Fruit fly (Drosophila melanogaster) whole organism, wandering third instar larva: ENCODE measurements around the gene CG42758.

Source experiments
- CG32264 ChIP-seq: fragments of 200-800 bp; sonication (Bioruptor generic); optimal IDR thresholded peaks from 2 replicates; lab custom pipeline; 2016; ENCODE audit warnings: missing biosample characterization, missing genetic modification characterization
- CG9705 ChIP-seq: fragments of 200-800 bp; sonication (Bioruptor generic); optimal IDR thresholded peaks from 2 replicates; lab custom pipeline; 2018; ENCODE audit warnings: missing biosample characterization, mild to moderate bottlenecking, missing genetic modification characterization
- CrebA ChIP-seq: fragments of 200-800 bp; sonication (Bioruptor generic); optimal IDR thresholded peaks from 2 replicates; lab custom pipeline; 2016; ENCODE audit warnings: missing biosample characterization, mild to moderate bottlenecking, missing genetic modification characterization, borderline replicate concordance
- Dfd ChIP-seq: fragments of >200 bp; optimal IDR thresholded peaks from 2 replicates; lab custom pipeline; 2017; ENCODE audit warnings: missing biosample characterization, missing genetic modification characterization
- Dif ChIP-seq: fragments of 200-275, 200-300 bp; sonication (Bioruptor generic); optimal IDR thresholded peaks from 2 replicates; lab custom pipeline; 2018; ENCODE audit warnings: missing biosample characterization, missing genetic modification characterization; ENCODE audit not compliant: partially characterized antibody
- GATAd ChIP-seq: sonication (Bioruptor generic); optimal IDR thresholded peaks from 2 replicates; lab custom pipeline; 2016; ENCODE audit warnings: missing biosample characterization, missing genetic modification characterization
- HLH106 ChIP-seq: fragments of 200-800 bp; optimal IDR thresholded peaks from 3 replicates; lab custom pipeline; 2019; ENCODE audit warnings: missing biosample characterization, mild to moderate bottlenecking, missing genetic modification characterization, moderate library complexity
- Hnf4 ChIP-seq: fragments of 200-800 bp; sonication (Bioruptor generic); optimal IDR thresholded peaks from 2 replicates; lab custom pipeline; 2016; ENCODE audit warnings: missing biosample characterization, mild to moderate bottlenecking, missing genetic modification characterization
- Hr78 ChIP-seq: fragments of >200 bp; optimal IDR thresholded peaks from 2 replicates; lab custom pipeline; 2017; ENCODE audit warnings: missing biosample characterization, missing genetic modification characterization
- Hr83 ChIP-seq: fragments of 200-300 bp; sonication (Bioruptor generic); optimal IDR thresholded peaks from 2 replicates; lab custom pipeline; 2016; ENCODE audit warnings: missing biosample characterization, mild to moderate bottlenecking, missing genetic modification characterization, moderate library complexity; ENCODE audit not compliant: poor library complexity, severe bottlenecking
- Mio ChIP-seq: sonication (Bioruptor generic); optimal IDR thresholded peaks from 2 replicates; lab custom pipeline; 2016; ENCODE audit warnings: missing biosample characterization, missing genetic modification characterization
- N ChIP-seq: fragments of >200 bp; optimal IDR thresholded peaks from 2 replicates; lab custom pipeline; 2018; ENCODE audit warnings: missing biosample characterization, missing external identifiers, missing genetic modification characterization
- OdsH ChIP-seq: fragments of 200-800 bp; sonication (Bioruptor generic); optimal IDR thresholded peaks from 2 replicates; lab custom pipeline; 2016; ENCODE audit warnings: missing biosample characterization, mild to moderate bottlenecking, missing genetic modification characterization
- Rel ChIP-seq, 2 experiments: fragments of 200-800 bp; sonication (Bioruptor generic) in 1 of 2; optimal IDR thresholded peaks; 2 replicates in 1 of 2; 3 replicates in 1 of 2; lab custom pipeline; 2016 to 2019; ENCODE audit warnings: mild to moderate bottlenecking in 2 of 2, missing biosample characterization in 2 of 2, missing genetic modification characterization in 2 of 2, moderate library complexity in 1 of 2
- Sp1 ChIP-seq: fragments of 200-800 bp; sonication (Bioruptor generic); optimal IDR thresholded peaks from 3 replicates; lab custom pipeline; 2019; ENCODE audit warnings: missing biosample characterization, mild to moderate bottlenecking, missing genetic modification characterization, moderate library complexity
- Vsx2 ChIP-seq: fragments of 200-300, 225-300 bp; sonication (Bioruptor generic); optimal IDR thresholded peaks from 2 replicates; lab custom pipeline; 2018; ENCODE audit warnings: missing biosample characterization, missing genetic modification characterization; ENCODE audit not compliant: partially characterized antibody
- brk ChIP-seq: fragments of 200-800 bp; sonication (Bioruptor generic); optimal IDR thresholded peaks from 2 replicates; lab custom pipeline; 2016; ENCODE audit warnings: missing biosample characterization, mild to moderate bottlenecking, missing genetic modification characterization
- dl ChIP-seq, 2 experiments: fragments of 175-275, 200-275 bp in 1 of 2; fragments of 200-275 bp in 1 of 2; sonication (Bioruptor generic); optimal IDR thresholded peaks; lab custom pipeline; 2018; ENCODE audit warnings: mild to moderate bottlenecking in 2 of 2, missing biosample characterization in 2 of 2, missing genetic modification characterization in 2 of 2, moderate library complexity in 2 of 2; ENCODE audit not compliant: partially characterized antibody in 2 of 2, insufficient read depth in 1 of 2
- dmrt93B ChIP-seq: fragments of 200-800 bp; sonication (Bioruptor generic); optimal IDR thresholded peaks from 2 replicates; lab custom pipeline; 2018; ENCODE audit warnings: missing biosample characterization, mild to moderate bottlenecking, missing genetic modification characterization
- dsf ChIP-seq: sonication (Bioruptor generic); optimal IDR thresholded peaks from 2 replicates; lab custom pipeline; 2016; ENCODE audit warnings: missing biosample characterization, missing genetic modification characterization, borderline replicate concordance
- ey ChIP-seq: fragments of 200-800 bp; sonication (Bioruptor generic); optimal IDR thresholded peaks from 2 replicates; lab custom pipeline; 2016; ENCODE audit warnings: missing biosample characterization, missing genetic modification characterization
- foxo ChIP-seq, 2 experiments: fragments of 200-800 bp; sonication (Bioruptor generic); optimal IDR thresholded peaks; 2 replicates in 1 of 2; 3 replicates in 1 of 2; lab custom pipeline; 2016 to 2017; ENCODE audit warnings: missing biosample characterization in 2 of 2, missing genetic modification characterization in 2 of 2
- fru ChIP-seq: fragments of 200-800 bp; sonication (Bioruptor generic); optimal IDR thresholded peaks from 3 replicates; lab custom pipeline; 2016; ENCODE audit warnings: missing biosample characterization, mild to moderate bottlenecking, missing genetic modification characterization
- h ChIP-seq: fragments of 200-800 bp; sonication (Bioruptor generic); optimal IDR thresholded peaks from 3 replicates; lab custom pipeline; 2016; ENCODE audit warnings: missing biosample characterization, mild to moderate bottlenecking, missing genetic modification characterization
- jim ChIP-seq: fragments of 175-275, 200-325 bp; sonication (Bioruptor generic); optimal IDR thresholded peaks from 2 replicates; lab custom pipeline; 2016; ENCODE audit warnings: missing biosample characterization, mild to moderate bottlenecking, missing genetic modification characterization
- lola ChIP-seq: fragments of >200 bp; optimal IDR thresholded peaks from 2 replicates; lab custom pipeline; 2017; ENCODE audit warnings: missing biosample characterization, missing genetic modification characterization
- pan ChIP-seq: fragments of >200 bp; optimal IDR thresholded peaks from 2 replicates; lab custom pipeline; 2017
- psq ChIP-seq: fragments of 200-800 bp; sonication (Bioruptor generic); optimal IDR thresholded peaks from 3 replicates; lab custom pipeline; 2017; ENCODE audit warnings: missing biosample characterization, mild to moderate bottlenecking, missing genetic modification characterization, moderate library complexity
- rgr ChIP-seq: fragments of 200-800 bp; sonication (Bioruptor generic); optimal IDR thresholded peaks from 3 replicates; lab custom pipeline; 2016; ENCODE audit warnings: missing biosample characterization, mild to moderate bottlenecking, missing genetic modification characterization
- sage ChIP-seq: fragments of 200-800 bp; sonication (Bioruptor generic); optimal IDR thresholded peaks from 2 replicates; lab custom pipeline; 2016; ENCODE audit warnings: missing biosample characterization, mild to moderate bottlenecking, missing genetic modification characterization
- sv ChIP-seq: fragments of 200-800 bp; sonication (Bioruptor generic); optimal IDR thresholded peaks from 3 replicates; lab custom pipeline; 2016; ENCODE audit warnings: missing biosample characterization, missing genetic modification characterization
- tai ChIP-seq: sonication (Bioruptor generic); optimal IDR thresholded peaks from 2 replicates; lab custom pipeline; 2016; ENCODE audit warnings: missing biosample characterization, missing genetic modification characterization

Gene CG42758

dm6 chr3L:14533110-14533509 is 34.1 kb upstream of the CG42758 start:
- no peak for TF ChIP-seq sv
- TF ChIP-seq Mio: no peak
- TF ChIP-seq Hr78 (GFP tag; lab: Kevin White, UChicago): no peak
- TF ChIP-seq fru (GFP tag; lab: Kevin White, UChicago): no peak
- no peak for TF ChIP-seq psq (GFP tag; lab: Kevin White, UChicago)
- TF ChIP-seq sage (GFP tag; lab: Kevin White, UChicago): no peak
- TF ChIP-seq HLH106: no peak
- no peak for TF ChIP-seq CG9705
- no peak for TF ChIP-seq h
- no peak for TF ChIP-seq CG32264 (GFP tag; lab: Kevin White, UChicago)
- TF ChIP-seq dmrt93B: no peak
- TF ChIP-seq foxo (GFP tag; optimal IDR thresholded peaks at IDR 0.05; lab: Kevin White, UChicago): no peak

DNA sequence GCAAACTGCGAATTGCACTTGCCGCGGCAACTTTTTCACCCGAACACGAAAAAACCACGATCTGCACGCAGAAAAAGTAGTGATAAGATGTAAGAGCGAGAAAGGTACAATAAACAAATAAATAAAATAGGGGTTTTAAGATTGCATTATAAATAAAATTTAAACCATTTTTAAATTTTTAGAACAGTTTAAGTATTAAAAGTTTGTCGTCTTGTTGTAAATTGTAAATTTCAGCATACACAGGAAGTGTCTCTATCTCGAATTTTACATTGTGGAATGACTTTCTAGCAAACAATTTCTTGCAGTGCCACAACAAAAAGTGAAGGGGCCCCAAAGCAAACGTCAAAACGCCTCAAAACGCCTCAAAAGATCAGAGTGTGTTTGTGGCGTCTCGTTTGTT is 32.6 kb upstream of the CG42758 start:
- peak; percentile 28 for TF ChIP-seq HLH106
- peak; percentile 26 for TF ChIP-seq h
- no peak for TF ChIP-seq dsf
- no peak for TF ChIP-seq fru (GFP tag; lab: Kevin White, UChicago)

DNA sequence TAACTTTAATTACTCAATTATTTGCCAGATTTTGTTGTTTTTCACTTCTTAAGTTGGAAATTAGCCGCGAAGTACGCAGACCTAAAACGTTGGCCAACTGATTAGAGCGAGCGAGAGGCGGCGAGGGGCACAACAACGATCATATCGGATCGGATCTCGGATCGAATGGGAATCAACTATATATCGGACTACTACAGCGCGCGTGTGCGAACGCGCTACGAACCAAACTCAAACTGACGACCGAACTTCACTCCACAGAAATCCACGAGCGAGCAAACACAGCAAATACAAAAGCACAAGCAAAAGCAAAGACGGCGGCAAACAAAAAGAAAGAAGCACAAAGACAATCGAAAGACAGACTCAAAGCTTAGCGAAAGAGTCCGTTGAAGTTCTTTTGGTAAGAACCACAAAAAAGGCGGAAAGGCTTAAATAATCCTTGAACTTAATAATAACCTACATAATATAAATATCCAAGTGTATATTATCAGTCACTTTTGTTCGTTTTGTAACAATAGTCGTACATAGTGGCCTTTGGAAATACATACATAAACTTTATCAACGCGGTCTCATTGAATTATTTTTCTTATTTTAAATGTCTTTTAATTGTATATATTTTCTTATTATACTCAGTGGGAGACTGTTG is 31.1 kb upstream of the CG42758 start, which contains the start of the genes bbg and CG43246:
Gene bbg (minus strand): TSS at position 235 of the 643 bp plus-strand sequence.
Gene CG43246 (plus strand): TSS at position 593 of the 643 bp plus-strand sequence.
- TF ChIP-seq CG32264 (GFP tag; lab: Kevin White, UChicago) (no peak), sage (GFP tag; lab: Kevin White, UChicago) (no peak), OdsH (GFP tag; lab: Kevin White, UChicago) (no peak), brk (GFP tag; lab: Kevin White, UChicago) (no peak), Mio (no peak), lola (no peak), sv (no peak), Rel (GFP tag; optimal IDR thresholded peaks at IDR 0.05; lab: Kevin White, UChicago) (no peak), Rel (tag; optimal IDR thresholded peaks at IDR 0.05; lab: Kevin White, UChicago) (no peak), Sp1 (GFP tag; lab: Kevin White, UChicago) (no peak), HLH106 (no peak), Hr83 (no peak), Hnf4 (GFP tag; lab: Kevin White, UChicago) (no peak), pan (lab: Kevin White, UChicago) (no peak), dl (GFP tag; optimal IDR thresholded peaks at IDR 0.05; lab: Kevin White, UChicago; ENCODE audit: insufficient read depth in 1 of 2, partially characterized antibody in 2 of 2) (no peak)
- TF ChIP-seq, all 38 proteins: peak for 0

DNA sequence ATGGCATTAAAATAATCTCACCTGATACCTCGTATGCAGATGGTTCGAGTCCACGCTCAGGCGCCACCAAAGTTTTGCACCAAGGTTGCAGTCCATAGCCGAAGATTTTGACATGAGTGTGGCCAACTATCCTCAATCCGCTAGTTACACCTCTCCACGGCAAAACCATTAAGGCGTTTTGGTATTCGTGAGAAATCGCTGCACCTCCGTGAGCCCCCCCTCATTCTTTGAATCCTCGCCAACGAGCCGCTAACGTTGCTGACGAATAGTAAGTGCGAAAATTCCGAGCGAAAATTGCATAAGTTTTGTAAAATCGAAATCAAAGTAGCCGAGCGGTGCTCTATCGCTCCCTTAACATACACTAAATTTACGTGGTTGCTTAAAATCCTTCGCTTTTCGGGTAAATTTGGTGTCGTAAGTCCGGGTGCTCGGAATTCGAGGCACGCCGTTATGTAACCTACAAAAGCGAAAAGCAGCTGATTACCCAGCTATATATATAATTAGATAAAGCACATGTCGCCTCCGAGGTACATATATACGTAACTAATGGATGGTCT is 29.7 kb upstream of the CG42758 start, which contains the start of gene Mpcp2:
Gene Mpcp2 (plus strand): TSS at position 217 of the 557 bp plus-strand sequence.
- no peak for TF ChIP-seq CG9705
- no peak for TF ChIP-seq lola
- peak; percentile 20 for TF ChIP-seq Sp1 (GFP tag; lab: Kevin White, UChicago)
- peak; percentile 7 for TF ChIP-seq CrebA
- no peak for TF ChIP-seq Rel (GFP tag; optimal IDR thresholded peaks at IDR 0.05; lab: Kevin White, UChicago)
- TF ChIP-seq Rel (tag; optimal IDR thresholded peaks at IDR 0.05; lab: Kevin White, UChicago): peak; percentile 71
- TF ChIP-seq Hr83: peak; percentile 49
- TF ChIP-seq ey (GFP tag; lab: Kevin White, UChicago): no peak
- no peak for TF ChIP-seq tai (GFP tag; lab: Kevin White, UChicago)
- no peak for TF ChIP-seq Hr78 (GFP tag; lab: Kevin White, UChicago)
- TF ChIP-seq Dfd (GFP tag; lab: Kevin White, UChicago): no peak
- no peak for TF ChIP-seq brk (GFP tag; lab: Kevin White, UChicago)
- peak; percentile 4 for TF ChIP-seq OdsH (GFP tag; lab: Kevin White, UChicago)
- TF ChIP-seq Dif: peak; percentile 10
- TF ChIP-seq Hnf4 (GFP tag; lab: Kevin White, UChicago): no peak
- TF ChIP-seq HLH106: peak; percentile 20
- TF ChIP-seq rgr (GFP tag; lab: Kevin White, UChicago): peak; percentile 46
- no peak for TF ChIP-seq dmrt93B
- TF ChIP-seq psq (GFP tag; lab: Kevin White, UChicago): peak; percentile 3
- no peak for TF ChIP-seq GATAd (GFP tag; lab: Kevin White, UChicago)
- peak in 1 of 2 experiments; percentile 42 for TF ChIP-seq foxo (GFP tag; optimal IDR thresholded peaks at IDR 0.05; lab: Kevin White, UChicago)
- TF ChIP-seq h: peak; percentile 34
- TF ChIP-seq fru (GFP tag; lab: Kevin White, UChicago): peak; percentile 8
- no peak for TF ChIP-seq jim (GFP tag; lab: Kevin White, UChicago)
- no peak for TF ChIP-seq N (GFP tag; lab: Kevin White, UChicago)
- no peak for TF ChIP-seq Vsx2 (GFP tag; lab: Kevin White, UChicago)
